Fruit fly (Drosophila melanogaster) whole organism, embryonic: ENCODE results near the gene CG34268.

Experiments
- B-H2 ChIP-seq: fragments of 200-800 bp; sonication (Bioruptor generic); optimal IDR thresholded peaks from 2 replicates; lab custom pipeline; 2018; ENCODE audit warnings: missing biosample characterization, mild to moderate bottlenecking, missing genetic modification characterization
- BEAF-32 ChIP-seq: fragments of 200-800 bp; sonication (Bioruptor generic); optimal IDR thresholded peaks from 3 replicates; lab custom pipeline; 2017; ENCODE audit warnings: missing biosample characterization, missing genetic modification characterization, mild to moderate bottlenecking, moderate library complexity, missing genetic modification reagents
- CG10147 ChIP-seq: fragments of 200-800 bp; sonication (Bioruptor generic); optimal IDR thresholded peaks from 2 replicates; lab custom pipeline; 2019; ENCODE audit warnings: missing biosample characterization, mild to moderate bottlenecking, missing genetic modification characterization, moderate library complexity
- CG10209 ChIP-seq: fragments of 200-800 bp; sonication (Bioruptor generic); optimal IDR thresholded peaks from 3 replicates; lab custom pipeline; 2017; ENCODE audit warnings: missing biosample characterization, mild to moderate bottlenecking, missing genetic modification characterization, missing genetic modification reagents
- CG11085 ChIP-seq: fragments of 200-800 bp; sonication (Bioruptor generic); IDR thresholded peaks from 2 replicates; pipeline ENCODE4 v1.3.6; 2022; ENCODE audit warnings: missing biosample characterization, missing genetic modification characterization
- CG12155 ChIP-seq: fragments of 200-800 bp; sonication (Bioruptor generic); optimal IDR thresholded peaks from 3 replicates; lab custom pipeline; 2016; ENCODE audit warnings: missing biosample characterization, missing genetic modification characterization
- CG13624 ChIP-seq: fragments of 200-800 bp; sonication (Bioruptor generic); optimal IDR thresholded peaks from 2 replicates; lab custom pipeline; 2016; ENCODE audit warnings: missing biosample characterization, missing genetic modification characterization
- CG14441 ChIP-seq: fragments of 200-800 bp; sonication (Bioruptor generic); IDR thresholded peaks from 2 replicates; pipeline ENCODE4 v1.3.6; 2022; ENCODE audit warnings: missing biosample characterization, missing genetic modification characterization
- CG14965 ChIP-seq: fragments of 200-800 bp; sonication (Bioruptor generic); optimal IDR thresholded peaks from 2 replicates; lab custom pipeline; 2016; ENCODE audit warnings: missing biosample characterization, missing genetic modification characterization, borderline replicate concordance
- CG17186 ChIP-seq: fragments of 200-800 bp; sonication (Bioruptor generic); optimal IDR thresholded peaks from 3 replicates; lab custom pipeline; 2017; ENCODE audit warnings: missing biosample characterization, missing genetic modification reagents, missing genetic modification characterization
- CG2875 ChIP-seq: fragments of 200-800 bp; sonication (Bioruptor generic); optimal IDR thresholded peaks from 2 replicates; lab custom pipeline; 2017; ENCODE audit warnings: missing biosample characterization, mild to moderate bottlenecking, missing genetic modification characterization, missing genetic modification reagents
- CG30020 ChIP-seq: fragments of 200-800 bp; optimal IDR thresholded peaks from 2 replicates; lab custom pipeline; 2019; ENCODE audit warnings: missing biosample characterization, mild to moderate bottlenecking, missing genetic modification characterization, moderate library complexity
- CG32532 ChIP-seq: fragments of 200-800 bp; sonication (Bioruptor generic); IDR thresholded peaks from 2 replicates; pipeline ENCODE4 v1.3.6; 2022; ENCODE audit warnings: missing biosample characterization, missing genetic modification characterization
- CG34376 ChIP-seq: fragments of 200-800 bp; sonication (Bioruptor generic); optimal IDR thresholded peaks from 2 replicates; lab custom pipeline; 2018; ENCODE audit warnings: missing biosample characterization, mild to moderate bottlenecking, missing genetic modification characterization
- CG42726 ChIP-seq: fragments of 200-800 bp; sonication (Bioruptor generic); IDR thresholded peaks from 2 replicates; pipeline ENCODE4 v1.3.6; 2022; ENCODE audit warnings: missing biosample characterization, missing genetic modification characterization; ENCODE audit not compliant: partially characterized antibody
- CG6175 ChIP-seq: fragments of 200-800 bp; sonication (Bioruptor generic); IDR thresholded peaks from 3 replicates; pipeline ENCODE4 v1.3.6; 2022; ENCODE audit warnings: missing biosample characterization, missing genetic modification characterization
- CG6813 ChIP-seq: fragments of 200-800 bp; sonication (Bioruptor generic); optimal IDR thresholded peaks from 2 replicates; lab custom pipeline; 2017; ENCODE audit warnings: missing biosample characterization, missing genetic modification characterization, mild to moderate bottlenecking, moderate library complexity, missing genetic modification reagents
- Chrac-16 ChIP-seq: fragments of 200-800 bp; sonication (Bioruptor generic); optimal IDR thresholded peaks from 3 replicates; lab custom pipeline; 2016; ENCODE audit warnings: missing biosample characterization, missing genetic modification characterization
- HLHmδ ChIP-seq: fragments of 200-800 bp; sonication (Bioruptor generic); optimal IDR thresholded peaks from 2 replicates; lab custom pipeline; 2018; ENCODE audit warnings: missing biosample characterization, mild to moderate bottlenecking, missing genetic modification characterization, moderate library complexity
- Jarid2 ChIP-seq: fragments of 200-800 bp; sonication (Bioruptor generic); optimal IDR thresholded peaks from 3 replicates; lab custom pipeline; 2017; ENCODE audit warnings: mild to moderate bottlenecking, missing biosample characterization, missing genetic modification reagents, missing genetic modification characterization
- Mad ChIP-seq: fragments of 200-800 bp; sonication (Bioruptor generic); optimal IDR thresholded peaks from 2 replicates; lab custom pipeline; 2016; ENCODE audit warnings: missing biosample characterization, missing genetic modification characterization
- Med ChIP-seq: fragments of 200-800 bp; sonication (Bioruptor generic); peaks from one replicate; lab custom pipeline; 2016; ENCODE audit warnings: missing biosample characterization, missing genetic modification characterization, mild to moderate bottlenecking, inconsistent platforms, moderate library complexity
- NK7.1 ChIP-seq: fragments of 200-800 bp; sonication (Bioruptor generic); optimal IDR thresholded peaks from 3 replicates; lab custom pipeline; 2016; ENCODE audit warnings: missing biosample characterization, missing genetic modification characterization
- Nf-YA ChIP-seq: fragments of 200-800 bp; sonication (Bioruptor generic); IDR thresholded peaks from 2 replicates; pipeline ENCODE4 v1.3.6; 2022; ENCODE audit warnings: missing biosample characterization, missing genetic modification characterization
- Nf-YC ChIP-seq: fragments of 200-800 bp; optimal IDR thresholded peaks from 3 replicates; lab custom pipeline; 2019; ENCODE audit warnings: missing biosample characterization, mild to moderate bottlenecking, missing genetic modification characterization, moderate library complexity
- NfI ChIP-seq: fragments of 200-800 bp; sonication (Bioruptor generic); optimal IDR thresholded peaks from 3 replicates; lab custom pipeline; 2018; ENCODE audit warnings: missing biosample characterization, mild to moderate bottlenecking, missing genetic modification characterization, moderate library complexity
- Pdp1 ChIP-seq, 2 experiments: fragments of 200-800 bp; sonication (Bioruptor generic); optimal IDR thresholded peaks; 3 replicates each; lab custom pipeline; 2016; ENCODE audit warnings: missing biosample characterization in 2 of 2, missing genetic modification characterization in 2 of 2, mild to moderate bottlenecking in 1 of 2, moderate library complexity in 1 of 2
- Poxn ChIP-seq: fragments of 200-800 bp; sonication (Bioruptor generic); IDR thresholded peaks from 2 replicates; pipeline ENCODE4 v1.3.6; 2022; ENCODE audit warnings: missing biosample characterization, missing genetic modification characterization
- ab ChIP-seq: fragments of 200-800 bp; sonication (Bioruptor generic); optimal IDR thresholded peaks from 2 replicates; lab custom pipeline; 2016; ENCODE audit warnings: missing biosample characterization, missing genetic modification characterization
- ap ChIP-seq: fragments of 200-800 bp; sonication (Bioruptor generic); IDR thresholded peaks from 2 replicates; pipeline ENCODE4 v1.3.6; 2022; ENCODE audit warnings: missing biosample characterization, missing genetic modification characterization
- ase ChIP-seq: fragments of 200-800 bp; sonication (Bioruptor generic); IDR thresholded peaks from 3 replicates; pipeline ENCODE4 v1.3.6; 2022; ENCODE audit warnings: missing biosample characterization, missing genetic modification characterization
- ato ChIP-seq: fragments of 200-800 bp; sonication (Bioruptor generic); IDR thresholded peaks from 2 replicates; pipeline ENCODE4 v1.3.6; 2022; ENCODE audit warnings: missing biosample characterization, missing genetic modification characterization; ENCODE audit not compliant: partially characterized antibody
- bcd ChIP-seq: fragments of 200-800 bp; sonication (Bioruptor generic); optimal IDR thresholded peaks from 2 replicates; lab custom pipeline; 2017; ENCODE audit warnings: missing biosample characterization, mild to moderate bottlenecking, missing genetic modification characterization
- cas ChIP-seq: fragments of 200-800 bp; sonication (Bioruptor generic); IDR thresholded peaks from 2 replicates; pipeline ENCODE4 v1.3.6; 2022; ENCODE audit warnings: missing biosample characterization, missing genetic modification characterization
- eve ChIP-seq, 2 experiments: fragments of >200 bp; optimal IDR thresholded peaks; 2 replicates each; lab custom pipeline; 2017; ENCODE audit warnings: missing biosample characterization in 2 of 2, missing genetic modification characterization in 2 of 2
- exex ChIP-seq: fragments of 200-800 bp; sonication (Bioruptor generic); optimal IDR thresholded peaks from 4 replicates; lab custom pipeline; 2018; ENCODE audit warnings: missing biosample characterization, mild to moderate bottlenecking, missing genetic modification characterization, moderate library complexity
- grau ChIP-seq: fragments of 200-800 bp; optimal IDR thresholded peaks from 3 replicates; lab custom pipeline; 2019; ENCODE audit warnings: missing biosample characterization, mild to moderate bottlenecking, missing genetic modification characterization, moderate library complexity
- gro ChIP-seq: fragments of 200-800 bp; sonication (Bioruptor generic); optimal IDR thresholded peaks from 2 replicates; lab custom pipeline; 2016; ENCODE audit warnings: missing biosample characterization, missing genetic modification characterization
- nerfin-1 ChIP-seq: fragments of 200-800 bp; sonication (Bioruptor generic); optimal IDR thresholded peaks from 3 replicates; lab custom pipeline; 2019; ENCODE audit warnings: missing biosample characterization, mild to moderate bottlenecking, missing genetic modification characterization, moderate library complexity
- nom ChIP-seq: fragments of 200-800 bp; sonication (Bioruptor generic); optimal IDR thresholded peaks from 2 replicates; lab custom pipeline; 2017; ENCODE audit warnings: missing biosample characterization, missing genetic modification characterization, mild to moderate bottlenecking, moderate library complexity, missing genetic modification reagents
- peb ChIP-seq: fragments of 200-800 bp; sonication (Bioruptor generic); IDR thresholded peaks from 2 replicates; pipeline ENCODE4 v1.3.6; 2022; ENCODE audit warnings: missing biosample characterization, missing genetic modification characterization
- prd ChIP-seq, 3 experiments: fragments of >200 bp in 2 of 3; fragments of 200-800 bp in 1 of 3; sonication (Bioruptor generic) in 1 of 3; optimal IDR thresholded peaks in 2 of 3; IDR thresholded peaks in 1 of 3; 2 replicates in 2 of 3; 3 replicates in 1 of 3; pipeline versions ENCODE4 v1.3.6 to Lab custom; 2017 to 2022; ENCODE audit warnings: missing biosample characterization in 1 of 3, missing genetic modification characterization in 1 of 3
- rib ChIP-seq: fragments of 200-800 bp; sonication (Bioruptor generic); IDR thresholded peaks from 2 replicates; pipeline ENCODE4 v1.3.6; 2022; ENCODE audit warnings: missing biosample characterization, missing genetic modification characterization
- salm ChIP-seq: fragments of 200-800 bp; sonication (Bioruptor generic); optimal IDR thresholded peaks from 2 replicates; lab custom pipeline; 2018; ENCODE audit warnings: missing biosample characterization, mild to moderate bottlenecking, missing genetic modification characterization
- sc ChIP-seq, 3 experiments: fragments of >200 bp in 2 of 3; fragments of 200-800 bp in 1 of 3; sonication (Bioruptor generic) in 1 of 3; optimal IDR thresholded peaks; 2 replicates in 2 of 3; 3 replicates in 1 of 3; lab custom pipeline; 2017; ENCODE audit warnings: mild to moderate bottlenecking in 1 of 3, missing biosample characterization in 1 of 3, missing genetic modification characterization in 1 of 3, missing genetic modification reagents in 1 of 3
- so ChIP-seq: fragments of 200-800 bp; sonication (Bioruptor generic); IDR thresholded peaks from 3 replicates; pipeline ENCODE4 v1.3.6; 2022; ENCODE audit warnings: missing biosample characterization, missing genetic modification characterization
- stwl ChIP-seq: fragments of 200-800 bp; sonication (Bioruptor generic); optimal IDR thresholded peaks from 3 replicates; lab custom pipeline; 2018; ENCODE audit warnings: missing biosample characterization, mild to moderate bottlenecking, missing genetic modification characterization, moderate library complexity

Gene CG34268

dm6 chr3L:548304-549198 lies 47.8 kb downstream of the CG34268 start (continued):
- TF ChIP-seq CG42726 (GFP tag; lab: Robert Waterston, UW), result no peak
- TF ChIP-seq CG17186, result no peak
- no peak for TF ChIP-seq NK7.1 (GFP tag; lab: Kevin White, UChicago)
- no peak for TF ChIP-seq Mad (GFP tag; lab: Kevin White, UChicago)
- TF ChIP-seq CG11085 (GFP tag; lab: Robert Waterston, UW), result no peak
- peak; percentile 92 for TF ChIP-seq CG34376 (GFP tag; lab: Kevin White, UChicago)
- TF ChIP-seq CG13624 (GFP tag; lab: Kevin White, UChicago), result peak; percentile 84
- no peak for TF ChIP-seq sc (optimal IDR thresholded peaks at IDR 0.05; lab: Kevin White, UChicago)
- no peak for TF ChIP-seq sc (GFP tag; optimal IDR thresholded peaks at IDR 0.05; lab: Kevin White, UChicago)
- TF ChIP-seq CG12155 (GFP tag; lab: Kevin White, UChicago), result no peak
- TF ChIP-seq CG10209 (GFP tag; lab: Kevin White, UChicago), result peak; percentile 10
- TF ChIP-seq peb (GFP tag; lab: Robert Waterston, UW), result no peak
- TF ChIP-seq ato (GFP tag; lab: Robert Waterston, UW), result no peak
- TF ChIP-seq rib, result peak; percentile 45; the same call in 1 of the 2 replicates
- peak; percentile 34 for TF ChIP-seq CG6813 (GFP tag; lab: Kevin White, UChicago)
- TF ChIP-seq CG2875 (GFP tag; lab: Kevin White, UChicago), result no peak
- peak; percentile 39 for TF ChIP-seq CG32532 (GFP tag; lab: Robert Waterston, UW)
- TF ChIP-seq CG14965, result no peak
- TF ChIP-seq bcd (GFP tag; lab: Kevin White, UChicago), result no peak
- TF ChIP-seq NfI (GFP tag; lab: Kevin White, UChicago), result no peak
- peak; percentile 77 for TF ChIP-seq Med (GFP tag; lab: Kevin White, UChicago)
- no peak for TF ChIP-seq gro (GFP tag; lab: Kevin White, UChicago)
- peak; percentile 38 for TF ChIP-seq CG10147
- TF ChIP-seq CG30020, result no peak
- TF ChIP-seq Pdp1 (GFP tag; optimal IDR thresholded peaks at IDR 0.05; lab: Kevin White, UChicago), result peak in 1 of 2 experiments; percentile 50
- peak; percentile 68 for TF ChIP-seq nerfin-1 (tag; lab: Kevin White, UChicago)
- peak; percentile 94 for TF ChIP-seq exex (tag; lab: Kevin White, UChicago)
- no peak for TF ChIP-seq Jarid2 (GFP tag; lab: Kevin White, UChicago)
- no peak for TF ChIP-seq cas
- TF ChIP-seq HLHmδ (GFP tag; lab: Kevin White, UChicago), result no peak
- no peak for TF ChIP-seq salm
- TF ChIP-seq CG14441, result no peak
- peak; percentile 15 for TF ChIP-seq Nf-YC (tag; lab: Kevin White, UChicago)
- TF ChIP-seq so (GFP tag; lab: Robert Waterston, UW), result no peak
- no peak for TF ChIP-seq ab (GFP tag; lab: Kevin White, UChicago)
- no peak for TF ChIP-seq Chrac-16 (GFP tag; lab: Kevin White, UChicago)
- TF ChIP-seq CG6175 (GFP tag; lab: Robert Waterston, UW), result 0 out of 3 replicates have a peak, but pooled peaks have one; percentile 31
- 0 out of 2 replicates have a peak, but pooled peaks have one; percentile 11 for TF ChIP-seq Nf-YA (GFP tag; lab: Robert Waterston, UW)
- TF ChIP-seq ase (GFP tag; lab: Robert Waterston, UW), result no peak
- peak; percentile 6 for TF ChIP-seq grau
- no peak for TF ChIP-seq BEAF-32 (GFP tag; lab: Kevin White, UChicago)
- no peak for TF ChIP-seq stwl (tag; lab: Kevin White, UChicago)
- peak; percentile 75 for TF ChIP-seq B-H2 (GFP tag; lab: Kevin White, UChicago)
- no peak for TF ChIP-seq Poxn (GFP tag; lab: Robert Waterston, UW)
- peak in 1 of 2 experiments; percentile 23 for TF ChIP-seq eve (GFP tag; optimal IDR thresholded peaks at IDR 0.05; lab: Kevin White, UChicago)
- TF ChIP-seq prd (optimal IDR thresholded peaks at IDR 0.05; lab: Kevin White, UChicago), result no peak
- no peak for TF ChIP-seq prd (GFP tag; IDR thresholded peaks at IDR 0.05; lab: Robert Waterston, UW)
- peak; percentile 23 for TF ChIP-seq nom (GFP tag; lab: Kevin White, UChicago)
- TF ChIP-seq ap (GFP tag; lab: Robert Waterston, UW), result no peak
